Worm (Caenorhabditis elegans) whole organism, L2 larva: Measurements from ENCODE around the gene C16C8.11.

Experiments
- F13H6.1 ChIP-seq: sonication (generic microtip); optimal IDR thresholded peaks from 2 replicates; lab custom pipeline; 2016; ENCODE audit warnings: missing genetic modification characterization, missing compliant biosample characterization
- R02D3.7 ChIP-seq: fragments of 150-350 bp; optimal IDR thresholded peaks from 2 replicates; lab custom pipeline; 2014; ENCODE audit warnings: missing biosample characterization, missing genetic modification characterization
- Y55F3AM.14 ChIP-seq: fragments of 200-800 bp; sonication (Bioruptor generic); optimal IDR thresholded peaks from 2 replicates; lab custom pipeline; 2018; ENCODE audit warnings: mild to moderate bottlenecking, missing genetic modification characterization, missing compliant biosample characterization
- ZK546.5 ChIP-seq: sonication (generic microtip); optimal IDR thresholded peaks from 2 replicates; lab custom pipeline; 2017; ENCODE audit warnings: missing biosample characterization, missing genetic modification characterization
- aly-2 ChIP-seq: fragments of 150-350 bp; optimal IDR thresholded peaks from 2 replicates; lab custom pipeline; 2014; ENCODE audit warnings: missing biosample characterization, missing genetic modification characterization
- ama-1 ChIP-seq: fragments of 150-350 bp; optimal IDR thresholded peaks from 2 replicates; lab custom pipeline; 2018; ENCODE audit warnings: inconsistent platforms
- blmp-1 ChIP-seq: sonication (generic microtip); optimal IDR thresholded peaks from 2 replicates; lab custom pipeline; 2017; ENCODE audit warnings: missing genetic modification characterization, mild to moderate bottlenecking, missing compliant biosample characterization, antibody characterized with exemption, moderate library complexity; ENCODE audit not compliant: insufficient read depth
- ceh-82 ChIP-seq: fragments of 150-350 bp; optimal IDR thresholded peaks from 2 replicates; lab custom pipeline; 2014; ENCODE audit warnings: missing biosample characterization, missing genetic modification characterization
- crh-2 ChIP-seq: sonication (generic microtip); optimal IDR thresholded peaks from 2 replicates; lab custom pipeline; 2017; ENCODE audit warnings: missing biosample characterization, missing genetic modification characterization
- egl-27 ChIP-seq: sonication (generic microtip); optimal IDR thresholded peaks from 3 replicates; lab custom pipeline; 2017; ENCODE audit warnings: missing biosample characterization, missing genetic modification reagents, missing genetic modification characterization
- elt-1 ChIP-seq: fragments of 150-350 bp; optimal IDR thresholded peaks from 2 replicates; lab custom pipeline; 2014; ENCODE audit warnings: missing biosample characterization, missing genetic modification characterization
- elt-3 ChIP-seq: sonication (generic microtip); optimal IDR thresholded peaks from 2 replicates; lab custom pipeline; 2017; ENCODE audit warnings: missing biosample characterization, missing genetic modification characterization
- gmeb-1 ChIP-seq: fragments of 150-350 bp; optimal IDR thresholded peaks from 2 replicates; lab custom pipeline; 2014; ENCODE audit warnings: missing biosample characterization, missing genetic modification characterization
- lin-11 ChIP-seq: fragments of 150-350 bp; sonication (generic microtip); optimal IDR thresholded peaks from 2 replicates; lab custom pipeline; 2014; ENCODE audit warnings: missing biosample characterization, missing genetic modification characterization, inconsistent platforms, mixed read lengths
- lin-13 ChIP-seq: fragments of 150-350 bp; optimal IDR thresholded peaks from 2 replicates; lab custom pipeline; 2014; ENCODE audit warnings: missing biosample characterization, missing genetic modification reagents, missing genetic modification characterization
- lsy-2 ChIP-seq, 2 experiments: fragments of 150-350 bp in 1 of 2; sonication (generic microtip) in 1 of 2; optimal IDR thresholded peaks; 2 replicates each; lab custom pipeline; 2014 to 2017; ENCODE audit warnings: missing biosample characterization in 2 of 2, missing genetic modification characterization in 2 of 2
- mab-5 ChIP-seq: fragments of 150-350 bp; optimal IDR thresholded peaks from 2 replicates; lab custom pipeline; 2014; ENCODE audit warnings: missing biosample characterization, missing genetic modification characterization
- mbf-1 ChIP-seq: sonication (generic microtip); optimal IDR thresholded peaks from 2 replicates; lab custom pipeline; 2017; ENCODE audit warnings: missing biosample characterization, missing genetic modification characterization
- mdl-1 ChIP-seq, 2 experiments: fragments of 150-350 bp in 1 of 2; sonication (generic microtip) in 1 of 2; optimal IDR thresholded peaks; 2 replicates each; lab custom pipeline; 2017; ENCODE audit warnings: missing biosample characterization in 2 of 2, missing genetic modification characterization in 2 of 2
- nhr-10 ChIP-seq: sonication (generic microtip); optimal IDR thresholded peaks from 2 replicates; lab custom pipeline; 2017; ENCODE audit warnings: missing biosample characterization, missing genetic modification characterization
- nhr-11 ChIP-seq: fragments of 150-350 bp; optimal IDR thresholded peaks from 2 replicates; lab custom pipeline; 2014; ENCODE audit warnings: missing biosample characterization, missing genetic modification characterization
- nhr-12 ChIP-seq: fragments of 150-350 bp; optimal IDR thresholded peaks from 2 replicates; lab custom pipeline; 2014; ENCODE audit warnings: missing biosample characterization, missing genetic modification characterization
- nhr-129 ChIP-seq: fragments of 150-350 bp; optimal IDR thresholded peaks from 2 replicates; lab custom pipeline; 2014; ENCODE audit warnings: missing biosample characterization, missing genetic modification characterization
- nhr-21 ChIP-seq: fragments of 150-350 bp; optimal IDR thresholded peaks from 2 replicates; lab custom pipeline; 2014; ENCODE audit warnings: missing biosample characterization, missing genetic modification characterization
- nhr-23 ChIP-seq: fragments of 150-350 bp; optimal IDR thresholded peaks from 2 replicates; lab custom pipeline; 2014; ENCODE audit warnings: missing biosample characterization, missing genetic modification reagents, missing genetic modification characterization
- nhr-25 ChIP-seq: fragments of 150-350 bp; sonication (generic microtip); optimal IDR thresholded peaks from 3 replicates; lab custom pipeline; 2014; ENCODE audit warnings: missing biosample characterization, missing genetic modification characterization
- nhr-6 ChIP-seq: fragments of 150-350 bp; optimal IDR thresholded peaks from 2 replicates; lab custom pipeline; 2014; ENCODE audit warnings: missing biosample characterization, missing genetic modification characterization
- nhr-77 ChIP-seq: fragments of 150-350 bp; optimal IDR thresholded peaks from 2 replicates; lab custom pipeline; 2014; ENCODE audit warnings: missing biosample characterization, missing genetic modification characterization
- peb-1 ChIP-seq: fragments of 150-350 bp; optimal IDR thresholded peaks from 2 replicates; lab custom pipeline; 2014; ENCODE audit warnings: missing biosample characterization, missing genetic modification characterization
- sem-4 ChIP-seq: fragments of 150-350 bp; optimal IDR thresholded peaks from 2 replicates; lab custom pipeline; 2014; ENCODE audit warnings: missing biosample characterization, missing genetic modification reagents, missing genetic modification characterization
- sma-3 ChIP-seq: sonication (generic microtip); optimal IDR thresholded peaks from 2 replicates; lab custom pipeline; 2016; ENCODE audit warnings: missing genetic modification reagents, missing genetic modification characterization, missing compliant biosample characterization
- sma-9 ChIP-seq, 2 experiments: fragments of 150-350 bp in 1 of 2; sonication (generic microtip) in 1 of 2; optimal IDR thresholded peaks; 2 replicates each; lab custom pipeline; 2014 to 2016; ENCODE audit warnings: missing genetic modification characterization in 2 of 2, mild to moderate bottlenecking in 1 of 2, missing biosample characterization in 1 of 2, missing compliant biosample characterization in 1 of 2, missing genetic modification reagents in 1 of 2, moderate library complexity in 1 of 2
- snpc-4 ChIP-seq: fragments of 150-350 bp; optimal IDR thresholded peaks from 2 replicates; lab custom pipeline; 2014; ENCODE audit warnings: missing biosample characterization, missing genetic modification characterization
- unc-55 ChIP-seq: fragments of 150-350 bp; sonication (generic microtip); optimal IDR thresholded peaks from 3 replicates; lab custom pipeline; 2014; ENCODE audit warnings: missing biosample characterization, missing genetic modification reagents, missing genetic modification characterization
- unc-62 ChIP-seq: fragments of 150-350 bp; optimal IDR thresholded peaks from 2 replicates; lab custom pipeline; 2014; ENCODE audit warnings: missing biosample characterization, missing genetic modification reagents, missing genetic modification characterization
- ztf-1 ChIP-seq: fragments of 200-800 bp; sonication (Bioruptor generic); conservative IDR thresholded peaks from 2 replicates; pipeline ENCODE4 v1.3.6; 2022; ENCODE audit warnings: missing genetic modification characterization, missing compliant biosample characterization
- ztf-11 ChIP-seq: sonication (generic microtip); optimal IDR thresholded peaks from 2 replicates; lab custom pipeline; 2017; ENCODE audit warnings: missing biosample characterization, missing genetic modification characterization
- ztf-4 ChIP-seq: fragments of 150-350 bp; optimal IDR thresholded peaks from 2 replicates; lab custom pipeline; 2014; ENCODE audit warnings: missing biosample characterization, missing genetic modification characterization

C16C8.11 gene

ce11 chrII:3428158-3428704, 25.3 kb upstream of the C16C8.11 start (continued):
- TF ChIP-seq unc-55 (GFP tag; lab: Kevin White, UChicago) (peak; percentile 73), sem-4 (tag; lab: Kevin White, UChicago) (no peak), lsy-2 (tag; optimal IDR thresholded peaks at IDR 0.05; lab: Kevin White, UChicago) (peak in 1 of 2 experiments; percentile 49), ZK546.5 (tag; lab: Kevin White, UChicago) (no peak), nhr-129 (peak; percentile 22), ama-1 (lab: Kevin White, UChicago) (no peak), ztf-11 (tag; lab: Kevin White, UChicago) (no peak), Y55F3AM.14 (GFP tag; lab: Kevin White, UChicago) (no peak), ztf-4 (tag; lab: Kevin White, UChicago) (no peak), sma-3 (GFP tag; lab: Kevin White, UChicago) (no peak), gmeb-1 (no peak), sma-9 (GFP tag; optimal IDR thresholded peaks at IDR 0.05; lab: Kevin White, UChicago) (no peak), sma-9 (tag; optimal IDR thresholded peaks at IDR 0.05; lab: Kevin White, UChicago) (no peak), nhr-25 (tag; lab: Kevin White, UChicago) (no peak)

ce11 chrII:3429400-3429799, 24.1 kb upstream of the C16C8.11 start, which contains the start of gene C16C8.18:
Gene C16C8.18, plus strand, starts transcription at chrII:3429700.
- TF ChIP-seq gmeb-1 (no peak), unc-55 (GFP tag; lab: Kevin White, UChicago) (peak; percentile 27)

DNA sequence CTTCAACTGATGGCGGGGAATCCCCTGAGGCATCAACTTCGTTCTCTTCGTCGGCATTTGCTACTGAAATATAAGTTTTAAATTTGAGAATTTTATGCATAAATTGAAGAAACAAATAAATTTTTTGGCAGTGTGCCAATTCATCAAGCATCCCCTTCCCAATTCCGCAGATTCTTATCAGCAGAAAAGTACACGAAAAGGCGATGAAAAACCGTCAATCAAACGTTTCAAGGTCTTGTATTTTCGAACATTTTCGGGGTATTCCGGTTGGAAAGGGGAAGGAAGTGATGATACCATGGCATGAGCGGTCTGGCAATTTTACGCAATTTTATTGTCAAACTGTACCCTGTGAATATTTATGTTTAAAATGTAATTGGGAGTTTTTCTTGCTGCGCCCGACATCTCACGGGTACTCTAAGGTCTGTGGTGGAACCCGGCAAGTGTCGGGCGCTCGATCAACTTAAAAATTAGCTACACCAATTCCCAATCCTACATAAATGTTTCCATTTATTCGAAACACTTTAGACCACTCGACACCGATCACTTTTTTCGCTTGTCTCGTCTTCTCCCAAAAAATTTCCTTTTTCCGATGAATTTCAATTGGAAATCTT, 18.5 kb upstream of the C16C8.11 start:
- TF ChIP-seq nhr-12 (tag; lab: Kevin White, UChicago) = no peak
- TF ChIP-seq nhr-25 (tag; lab: Kevin White, UChicago) = peak; percentile 26
- no peak for TF ChIP-seq elt-1
- TF ChIP-seq snpc-4 (tag; lab: Kevin White, UChicago) = peak; percentile 67

- TF ChIP-seq ceh-82 (no peak), nhr-77 (tag; lab: Kevin White, UChicago) (no peak), lin-13 (GFP tag; lab: Kevin White, UChicago) (no peak), elt-3 (no peak), unc-55 (GFP tag; lab: Kevin White, UChicago) (no peak), nhr-23 (tag; lab: Kevin White, UChicago) (no peak), unc-62 (GFP tag; lab: Kevin White, UChicago) (no peak), nhr-6 (tag; lab: Kevin White, UChicago) (no peak), ztf-1 (GFP tag; lab: Robert Waterston, UW) (no peak), nhr-10 (tag; lab: Kevin White, UChicago) (no peak), nhr-129 (no peak), elt-1 (no peak), mab-5 (tag; lab: Kevin White, UChicago) (no peak), egl-27 (tag; lab: Kevin White, UChicago) (no peak), nhr-21 (no peak), sma-9 (GFP tag; optimal IDR thresholded peaks at IDR 0.05; lab: Kevin White, UChicago) (no peak), sma-9 (tag; optimal IDR thresholded peaks at IDR 0.05; lab: Kevin White, UChicago) (no peak), ztf-11 (tag; lab: Kevin White, UChicago) (no peak), lin-11 (no peak), crh-2 (tag; lab: Kevin White, UChicago) (no peak), F13H6.1 (tag; lab: Kevin White, UChicago) (no peak)
These were observed 17.1 kb upstream of the C16C8.11 start, which contains the start of gene skpo-2 for ce11 chrII:3436412-3436811. Gene skpo-2, minus strand, starts transcription at chrII:3436512.

DNA sequence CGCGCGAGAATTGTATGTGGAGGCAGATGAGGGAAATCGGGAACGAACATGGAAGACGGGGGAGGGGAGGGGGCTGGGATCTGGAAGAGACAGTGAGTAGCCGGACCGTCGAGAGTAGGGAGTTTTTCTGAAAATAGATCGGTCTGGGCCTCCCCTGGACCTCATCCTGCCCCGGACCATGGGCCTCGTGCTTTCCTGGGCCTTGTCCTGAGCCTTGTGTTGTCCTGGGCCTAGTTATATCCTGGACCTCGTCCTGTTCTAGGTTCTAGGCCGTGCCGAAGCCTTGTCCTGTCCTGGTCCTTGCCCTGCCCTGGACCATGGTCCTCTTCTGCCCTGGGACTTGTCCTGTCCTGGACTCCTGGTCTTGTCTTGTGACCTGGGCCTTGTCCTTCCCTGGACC, 16.1 kb upstream of the C16C8.11 start:
- TF ChIP-seq lsy-2 (tag; optimal IDR thresholded peaks at IDR 0.05; lab: Kevin White, UChicago) (no peak), ZK546.5 (tag; lab: Kevin White, UChicago) (no peak), elt-3 (no peak), snpc-4 (tag; lab: Kevin White, UChicago) (no peak), aly-2 (tag; lab: Kevin White, UChicago) (no peak), nhr-6 (tag; lab: Kevin White, UChicago) (no peak), mdl-1 (tag; optimal IDR thresholded peaks at IDR 0.05; lab: Kevin White, UChicago) (no peak), nhr-12 (tag; lab: Kevin White, UChicago) (no peak), crh-2 (tag; lab: Kevin White, UChicago) (no peak), R02D3.7 (tag; lab: Kevin White, UChicago) (no peak), nhr-11 (tag; lab: Kevin White, UChicago) (no peak), unc-55 (GFP tag; lab: Kevin White, UChicago) (no peak), blmp-1 (tag; lab: Kevin White, UChicago) (no peak), mbf-1 (tag; lab: Kevin White, UChicago) (no peak), F13H6.1 (tag; lab: Kevin White, UChicago) (no peak), ztf-11 (tag; lab: Kevin White, UChicago) (no peak), nhr-23 (tag; lab: Kevin White, UChicago) (no peak), nhr-129 (no peak), peb-1 (no peak), sem-4 (tag; lab: Kevin White, UChicago) (no peak)
